Fruit fly (Drosophila melanogaster): ENCODE results near the gene Klp31E.

The Klp31E gene

DNA sequence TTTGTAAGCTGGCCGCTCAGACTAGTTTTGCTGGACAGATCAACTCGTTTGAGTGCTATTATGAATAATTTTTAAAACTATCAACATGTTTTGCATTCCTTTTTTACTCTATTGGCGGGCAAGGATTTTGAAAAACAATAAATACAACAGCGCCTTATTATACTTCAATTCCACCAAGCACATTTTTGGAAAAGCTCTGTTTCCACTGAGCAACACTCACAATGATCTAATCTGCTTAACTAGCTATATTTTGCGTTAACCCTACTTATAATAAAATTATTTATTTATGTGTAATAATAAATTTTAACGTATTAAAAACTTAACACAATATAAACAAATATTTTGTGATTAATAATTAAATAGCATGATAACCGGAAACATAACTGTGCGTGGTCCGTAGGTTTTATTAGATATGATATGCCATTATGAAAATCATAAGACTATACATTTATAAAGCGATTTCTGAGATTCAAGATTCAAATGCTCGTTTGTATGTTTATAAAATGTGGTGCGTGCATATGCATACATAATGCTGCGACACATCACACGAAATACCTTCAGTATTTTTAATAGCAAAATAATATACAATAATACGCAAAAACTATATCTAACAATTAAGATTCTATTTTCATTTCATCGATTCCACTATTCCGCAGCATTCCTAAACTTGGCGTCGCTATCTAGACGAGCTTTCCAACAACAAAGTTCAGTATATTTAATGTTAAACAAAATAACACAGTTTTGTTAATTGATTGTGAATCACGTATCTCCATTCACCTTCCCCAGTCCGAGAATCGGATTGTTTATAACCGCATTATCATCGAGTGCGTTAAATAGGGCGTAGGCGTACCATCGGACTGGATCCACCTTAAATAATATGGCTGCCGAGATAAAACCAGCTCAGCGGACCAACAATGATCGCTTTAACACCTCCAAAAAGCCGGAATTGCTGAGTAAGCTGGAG is 9.1 kb downstream of the Klp31E start, which contains the start of the genes pie and Wdfy2 (continued):
- no peak for TF ChIP-seq nau (GFP tag; optimal IDR thresholded peaks at IDR 0.05)
- TF ChIP-seq Dp (GFP tag; optimal IDR thresholded peaks at IDR 0.05), result peak; percentile 73
- no peak for TF ChIP-seq cas (GFP tag; IDR thresholded peaks at IDR 0.05)
- TF ChIP-seq pnt (GFP tag; optimal IDR thresholded peaks at IDR 0.05), result no peak
- TF ChIP-seq CG7357 (GFP tag; IDR thresholded peaks at IDR 0.05), result peak; percentile 97
- TF ChIP-seq Dfd (GFP tag; optimal IDR thresholded peaks at IDR 0.05), result peak in 1 of 2 experiments; percentile 66
- TF ChIP-seq CG3163 (GFP tag; optimal IDR thresholded peaks at IDR 0.05), result no peak
- TF ChIP-seq slbo (GFP tag; IDR thresholded peaks at IDR 0.05), result 0 out of 2 replicates have a peak, but pooled peaks have one; percentile 22
- TF ChIP-seq bigmax (GFP tag; optimal IDR thresholded peaks at IDR 0.05), result no peak
- TF ChIP-seq CG8924 (tag; optimal IDR thresholded peaks at IDR 0.05), result peak; percentile 10
- no peak; the same call in 2 of the 3 replicates for TF ChIP-seq CG34422 (GFP tag; IDR thresholded peaks at IDR 0.05)
- TF ChIP-seq eve (GFP tag; optimal IDR thresholded peaks at IDR 0.05), result no peak
- TF ChIP-seq CG17802 (tag; optimal IDR thresholded peaks at IDR 0.05), result peak; percentile 92
- no peak for TF ChIP-seq Hr3 (GFP tag; optimal IDR thresholded peaks at IDR 0.05)
- no peak for TF ChIP-seq CG3847 (GFP tag; IDR thresholded peaks at IDR 0.05)
- TF ChIP-seq CG8089 (GFP tag; optimal IDR thresholded peaks at IDR 0.05), result no peak
- no peak for TF ChIP-seq CG9609 (GFP tag; optimal IDR thresholded peaks at IDR 0.05)
- TF ChIP-seq Meics (GFP tag; optimal IDR thresholded peaks at IDR 0.05), result no peak
- no peak for TF ChIP-seq Mes4 (GFP tag; optimal IDR thresholded peaks at IDR 0.05)
- no peak for TF ChIP-seq bowl (GFP tag; IDR thresholded peaks at IDR 0.05)
- peak; percentile 56; the same call in 1 of the 3 replicates for TF ChIP-seq CG17361 (GFP tag; IDR thresholded peaks at IDR 0.05)
- no peak for TF ChIP-seq CG9932 (GFP tag; IDR thresholded peaks at IDR 0.05)
- no peak for TF ChIP-seq CG2678 (tag; optimal IDR thresholded peaks at IDR 0.05)
- TF ChIP-seq CG2712 (tag; optimal IDR thresholded peaks at IDR 0.05), result peak; percentile 21
- TF ChIP-seq Rfx (GFP tag; IDR thresholded peaks at IDR 0.05), result 0 out of 2 replicates have a peak, but pooled peaks have one; percentile 13
- TF ChIP-seq HmgZ (tag; optimal IDR thresholded peaks at IDR 0.05), result no peak
- no peak for TF ChIP-seq CG10979 (tag; optimal IDR thresholded peaks at IDR 0.05)
- peak; percentile 22 for TF ChIP-seq CG15514 (GFP tag; optimal IDR thresholded peaks at IDR 0.05)
- TF ChIP-seq dmrt11E (tag; optimal IDR thresholded peaks at IDR 0.05), result peak; percentile 8
- peak; percentile 89 for TF ChIP-seq CG1024 (GFP tag; IDR thresholded peaks at IDR 0.05)
- TF ChIP-seq ssp (GFP tag; IDR thresholded peaks at IDR 0.05), result peak; percentile 97
- TF ChIP-seq zfh1 (GFP tag; IDR thresholded peaks at IDR 0.05), result no peak
- no peak for TF ChIP-seq slp2 (GFP tag; optimal IDR thresholded peaks at IDR 0.05)
- no peak for TF ChIP-seq Fer3 (tag; optimal IDR thresholded peaks at IDR 0.05)
- TF ChIP-seq CG11723 (GFP tag; optimal IDR thresholded peaks at IDR 0.05), result peak; percentile 74
- no peak for TF ChIP-seq CG3407 (GFP tag; optimal IDR thresholded peaks at IDR 0.05)
- no peak for TF ChIP-seq tap (tag; optimal IDR thresholded peaks at IDR 0.05)
- TF ChIP-seq CG31224 (GFP tag; IDR thresholded peaks at IDR 0.05), result no peak
- no peak for TF ChIP-seq Blimp-1 (GFP tag; optimal IDR thresholded peaks at IDR 0.05)
- TF ChIP-seq inv (GFP tag; IDR thresholded peaks at IDR 0.05; ENCODE audit: partially characterized antibody), result no peak
- peak; percentile 40; the same call in 1 of the 2 replicates for TF ChIP-seq MBD-R2 (GFP tag; IDR thresholded peaks at IDR 0.05)
- TF ChIP-seq CG13894 (tag; optimal IDR thresholded peaks at IDR 0.05), result no peak
- no peak for TF ChIP-seq br (optimal IDR thresholded peaks at IDR 0.05)
- no peak for TF ChIP-seq HLH3B (GFP tag; IDR thresholded peaks at IDR 0.05)
- no peak for TF ChIP-seq CG15601 (tag; optimal IDR thresholded peaks at IDR 0.05)
- TF ChIP-seq zen2 (GFP tag; IDR thresholded peaks at IDR 0.05; ENCODE audit: partially characterized antibody), result no peak
- TF ChIP-seq Bgb (GFP tag; IDR thresholded peaks at IDR 0.05; ENCODE audit: partially characterized antibody), result no peak
- peak; percentile 80 for TF ChIP-seq pfk (GFP tag; optimal IDR thresholded peaks at IDR 0.05)
- peak; percentile 12; the same call in 1 of the 2 replicates for TF ChIP-seq vvl (GFP tag; IDR thresholded peaks at IDR 0.05)

All from whole organism, embryonic.